Fruit fly (Drosophila melanogaster): ENCODE results near the gene ncm.

Gene ncm

dm6 chr2L:18455506-18456491 is 7.0 kb upstream of the ncm start:
- TF ChIP-seq bab1 (GFP tag; optimal IDR thresholded peaks at IDR 0.05) (peak; percentile 37), toe (GFP tag; optimal IDR thresholded peaks at IDR 0.05) (peak; percentile 84), Mnt (GFP tag; optimal IDR thresholded peaks at IDR 0.05) (peak; percentile 86), Hr96 (GFP tag; optimal IDR thresholded peaks at IDR 0.05) (peak; percentile 81), CG1620 (GFP tag; optimal IDR thresholded peaks at IDR 0.05) (peak; percentile 81), kay (GFP tag; ENCODE audit: borderline replicate concordance) (peak; percentile 92), Clk (GFP tag; optimal IDR thresholded peaks at IDR 0.05) (peak; percentile 95), CG7045 (GFP tag; optimal IDR thresholded peaks at IDR 0.05) (peak; percentile 95), tj (GFP tag; optimal IDR thresholded peaks at IDR 0.05) (peak; percentile 95), cnc (optimal IDR thresholded peaks at IDR 0.05) (no peak), CG12768 (GFP tag; optimal IDR thresholded peaks at IDR 0.05) (peak; percentile 99), cic (GFP tag; optimal IDR thresholded peaks at IDR 0.05) (peak; percentile 94), pad (GFP tag; optimal IDR thresholded peaks at IDR 0.05) (peak; percentile 76), ovo (GFP tag; optimal IDR thresholded peaks at IDR 0.05) (peak; percentile 97), CG14711 (tag; optimal IDR thresholded peaks at IDR 0.05) (peak; percentile 97), CG7101 (tag; optimal IDR thresholded peaks at IDR 0.05) (peak; percentile 85), Crg-1 (GFP tag; optimal IDR thresholded peaks at IDR 0.05) (peak; percentile 90), CG5204 (GFP tag; optimal IDR thresholded peaks at IDR 0.05) (peak; percentile 87), CG11617 (GFP tag; optimal IDR thresholded peaks at IDR 0.05) (peak; percentile 92), CG33017 (tag; optimal IDR thresholded peaks at IDR 0.05) (peak; percentile 96)

dm6 chr2L:18454128-18454788 is 5.5 kb upstream of the ncm start, which contains the start of the genes bsf and Ntf-2r:
Gene bsf, minus strand, starts transcription at chr2L:18454587.
Gene Ntf-2r, plus strand, starts transcription at chr2L:18454649.
- TF ChIP-seq Mnt (GFP tag; optimal IDR thresholded peaks at IDR 0.05) = peak; percentile 55
- TF ChIP-seq CG7101 (tag; optimal IDR thresholded peaks at IDR 0.05) = no peak
- peak; percentile 2 for TF ChIP-seq Crg-1 (GFP tag; optimal IDR thresholded peaks at IDR 0.05)
- TF ChIP-seq CG5204 (GFP tag; optimal IDR thresholded peaks at IDR 0.05) = no peak
- peak; percentile 8 for TF ChIP-seq cic (GFP tag; optimal IDR thresholded peaks at IDR 0.05)

DNA sequence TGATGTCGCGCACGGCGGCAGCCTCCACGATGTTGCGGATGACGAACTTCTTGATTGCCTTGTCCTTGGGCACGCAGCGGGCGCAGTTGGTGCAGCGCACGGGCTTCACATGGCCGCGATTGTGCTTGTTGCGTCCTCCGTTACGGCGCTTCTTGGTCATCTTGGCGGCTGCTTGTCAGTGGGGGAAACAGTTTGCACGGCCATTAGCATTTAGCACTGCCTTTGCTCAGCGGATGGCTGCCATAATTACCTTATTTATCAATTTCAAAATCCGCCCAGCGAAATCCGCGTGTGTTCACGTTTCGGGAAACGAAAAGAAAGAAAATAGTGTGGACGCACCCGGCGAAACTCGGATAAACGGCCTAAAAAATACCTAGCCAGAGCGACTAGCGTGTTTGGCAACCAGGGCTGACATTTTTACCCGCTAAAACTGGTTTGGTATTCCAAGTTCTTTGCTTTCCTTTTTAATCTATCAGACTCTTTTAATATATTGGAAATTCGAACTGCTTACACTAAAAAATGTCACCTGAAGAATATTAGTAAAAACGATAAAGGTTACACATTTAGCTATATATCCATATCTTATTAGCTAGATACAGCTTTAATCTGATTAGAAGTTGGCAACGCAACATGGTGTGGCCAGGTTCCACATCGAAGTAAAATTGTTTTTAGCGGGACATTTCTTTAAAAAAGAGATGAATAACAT is 5.7 kb downstream of the ncm start, which contains the start of gene RpS26:
Gene RpS26, minus strand, starts transcription at position 375 of the 706 bp plus-strand sequence.
- TF ChIP-seq CG1620 (GFP tag; optimal IDR thresholded peaks at IDR 0.05) (peak; percentile 70), bab1 (GFP tag; optimal IDR thresholded peaks at IDR 0.05) (peak; percentile 74), cnc (optimal IDR thresholded peaks at IDR 0.05) (no peak), CG7045 (GFP tag; optimal IDR thresholded peaks at IDR 0.05) (peak; percentile 55), ovo (GFP tag; optimal IDR thresholded peaks at IDR 0.05) (no peak), CG12768 (GFP tag; optimal IDR thresholded peaks at IDR 0.05) (no peak), tj (GFP tag; optimal IDR thresholded peaks at IDR 0.05) (peak; percentile 28), cic (GFP tag; optimal IDR thresholded peaks at IDR 0.05) (peak; percentile 13), CG33017 (tag; optimal IDR thresholded peaks at IDR 0.05) (peak; percentile 1), CG7101 (tag; optimal IDR thresholded peaks at IDR 0.05) (peak; percentile 49), Hr96 (GFP tag; optimal IDR thresholded peaks at IDR 0.05) (no peak), pad (GFP tag; optimal IDR thresholded peaks at IDR 0.05) (peak; percentile 48), toe (GFP tag; optimal IDR thresholded peaks at IDR 0.05) (no peak), Crg-1 (GFP tag; optimal IDR thresholded peaks at IDR 0.05) (peak; percentile 18), Clk (GFP tag; optimal IDR thresholded peaks at IDR 0.05) (peak; percentile 10), CG11617 (GFP tag; optimal IDR thresholded peaks at IDR 0.05) (peak; percentile 68), Mnt (GFP tag; optimal IDR thresholded peaks at IDR 0.05) (peak; percentile 79), kay (GFP tag; ENCODE audit: borderline replicate concordance) (no peak), CG14711 (tag; optimal IDR thresholded peaks at IDR 0.05) (peak; percentile 28), CG5204 (GFP tag; optimal IDR thresholded peaks at IDR 0.05) (no peak)

DNA sequence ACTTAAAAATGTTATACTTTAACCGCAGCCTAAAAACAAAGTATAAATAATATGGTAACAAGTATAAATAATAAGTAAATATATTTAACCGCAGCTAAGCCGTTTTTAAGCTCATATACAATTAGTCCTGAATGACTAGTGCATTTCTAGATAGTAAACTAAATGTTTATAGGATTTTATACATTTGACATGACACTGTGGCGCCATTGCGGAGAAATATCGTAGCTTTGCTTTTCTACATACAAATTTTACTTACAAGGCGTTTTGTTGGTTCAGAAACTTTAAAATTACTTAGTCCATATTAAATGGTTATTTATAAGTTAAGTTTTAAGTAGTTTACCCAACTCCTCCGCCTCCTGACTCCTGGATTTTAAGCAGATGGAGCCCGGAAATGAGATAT is 7.5 kb downstream of the ncm start:
- peak; percentile 4 for TF ChIP-seq toe (GFP tag; optimal IDR thresholded peaks at IDR 0.05)
- peak; percentile 3 for TF ChIP-seq Crg-1 (GFP tag; optimal IDR thresholded peaks at IDR 0.05)
- no peak for TF ChIP-seq CG1620 (GFP tag; optimal IDR thresholded peaks at IDR 0.05)
- TF ChIP-seq CG7101 (tag; optimal IDR thresholded peaks at IDR 0.05) = peak; percentile 30
- peak; percentile 29 for TF ChIP-seq ovo (GFP tag; optimal IDR thresholded peaks at IDR 0.05)
- no peak for TF ChIP-seq CG7045 (GFP tag; optimal IDR thresholded peaks at IDR 0.05)
- TF ChIP-seq CG14711 (tag; optimal IDR thresholded peaks at IDR 0.05) = no peak
- no peak for TF ChIP-seq tj (GFP tag; optimal IDR thresholded peaks at IDR 0.05)
- no peak for TF ChIP-seq kay (GFP tag; ENCODE audit: borderline replicate concordance)
- TF ChIP-seq Mnt (GFP tag; optimal IDR thresholded peaks at IDR 0.05) = no peak
- TF ChIP-seq CG5204 (GFP tag; optimal IDR thresholded peaks at IDR 0.05) = peak; percentile 52

- TF ChIP-seq toe (GFP tag; optimal IDR thresholded peaks at IDR 0.05) = no peak
- TF ChIP-seq kay (GFP tag; ENCODE audit: borderline replicate concordance) = no peak
Measured at dm6 chr2L:18395274-18395823, 53.4 kb downstream of the ncm start.

Data from whole organism, adult.